Fruit fly (Drosophila melanogaster) whole organism, wandering third instar larva: Measurements from ENCODE around the gene CG5880.

Experiments used
- fru ChIP-seq: fragments of 200-800 bp; sonication (Bioruptor generic); optimal IDR thresholded peaks from 3 replicates; lab custom pipeline; 2016; ENCODE audit warnings: missing biosample characterization, mild to moderate bottlenecking, missing genetic modification characterization
- pan ChIP-seq: fragments of >200 bp; optimal IDR thresholded peaks from 2 replicates; lab custom pipeline; 2017
- rgr ChIP-seq: fragments of 200-800 bp; sonication (Bioruptor generic); optimal IDR thresholded peaks from 3 replicates; lab custom pipeline; 2016; ENCODE audit warnings: missing biosample characterization, mild to moderate bottlenecking, missing genetic modification characterization
- usp ChIP-seq: fragments of >200 bp; optimal IDR thresholded peaks from 2 replicates; lab custom pipeline; 2017; ENCODE audit warnings: missing biosample characterization, missing genetic modification characterization

- TF ChIP-seq rgr (GFP tag; lab: Kevin White, UChicago): no peak
- no peak for TF ChIP-seq pan
- TF ChIP-seq usp: no peak
- no peak for TF ChIP-seq fru
Measured at dm6 chr3R:27094233-27094632, 22.3 kb upstream of the CG5880 start, which contains the start of gene CG14259.
